1 worm cellular context compared by ENCODE assay signal in genomic region chrV:13789362-13789761, ce11.
TF ChIP-seq lines count a peak whose summit lies in the region.

No protein-coding gene starts in this region.

TF ChIP-seq in whole organism, L1 larva, 84 proteins besides CTCF, POLR2A, EP300 and RAD21 (continued from another document):
- peak; percentile 15 for TF ChIP-seq ama-1 (optimal IDR thresholded peaks at IDR 0.05; lab: Kevin White, UChicago)
- TF ChIP-seq mab-9 (GFP tag; IDR thresholded peaks at IDR 0.05; lab: Robert Waterston, UW), result no peak
- TF ChIP-seq nhr-85 (tag; lab: Kevin White, UChicago), result peak; percentile 75
- TF ChIP-seq dsc-1 (tag; optimal IDR thresholded peaks at IDR 0.05; lab: Kevin White, UChicago), result peak; percentile 77
- TF ChIP-seq efl-3 (GFP tag; optimal IDR thresholded peaks at IDR 0.05; lab: Kevin White, UChicago), result no peak
- TF ChIP-seq ceh-90 (tag; optimal IDR thresholded peaks at IDR 0.05; lab: Kevin White, UChicago), result no peak
- TF ChIP-seq nhr-237 (tag; optimal IDR thresholded peaks at IDR 0.05; lab: Kevin White, UChicago), result peak; percentile 60
- peak in 2 of 6 experiments; percentile 53 to 54 for TF ChIP-seq elt-3 (tag; optimal IDR thresholded peaks at IDR 0.05; lab: Kevin White, UChicago)
- peak; percentile 65 for TF ChIP-seq blmp-1 (tag; optimal IDR thresholded peaks at IDR 0.05; lab: Kevin White, UChicago)
- TF ChIP-seq isw-1 (GFP tag; IDR thresholded peaks at IDR 0.05; lab: Robert Waterston, UW), result peak; percentile 70
- TF ChIP-seq irx-1 (tag; optimal IDR thresholded peaks at IDR 0.05; lab: Kevin White, UChicago), result no peak
- TF ChIP-seq C16A3.4 (tag; optimal IDR thresholded peaks at IDR 0.05; lab: Kevin White, UChicago), result peak; percentile 89
- no peak for TF ChIP-seq sptf-1 (tag; optimal IDR thresholded peaks at IDR 0.05; lab: Kevin White, UChicago)
- peak; percentile 21 for TF ChIP-seq fkh-10 (GFP tag; optimal IDR thresholded peaks at IDR 0.05; lab: Kevin White, UChicago)
- peak; percentile 70 for TF ChIP-seq xbp-1 (tag; optimal IDR thresholded peaks at IDR 0.05; lab: Kevin White, UChicago)
- peak; percentile 73 for TF ChIP-seq lir-3 (tag; optimal IDR thresholded peaks at IDR 0.05; lab: Kevin White, UChicago; ENCODE audit: poor library complexity)
- no peak for TF ChIP-seq zag-1 (tag; optimal IDR thresholded peaks at IDR 0.05; lab: Kevin White, UChicago)
- peak; percentile 85 for TF ChIP-seq fkh-8 (tag; optimal IDR thresholded peaks at IDR 0.05; lab: Kevin White, UChicago)
- TF ChIP-seq vab-15 (tag; optimal IDR thresholded peaks at IDR 0.05; lab: Kevin White, UChicago), result no peak
- peak; percentile 88 for TF ChIP-seq lin-15B (tag; optimal IDR thresholded peaks at IDR 0.05; lab: Kevin White, UChicago)
- TF ChIP-seq sox-4 (tag; optimal IDR thresholded peaks at IDR 0.05; lab: Kevin White, UChicago), result peak; percentile 60
- TF ChIP-seq pax-3 (tag; optimal IDR thresholded peaks at IDR 0.05; lab: Kevin White, UChicago), result peak; percentile 87
- TF ChIP-seq mef-2 (tag; optimal IDR thresholded peaks at IDR 0.05; lab: Kevin White, UChicago), result peak; percentile 66
- TF ChIP-seq unc-86 (tag; optimal IDR thresholded peaks at IDR 0.05; lab: Kevin White, UChicago), result peak; percentile 83
